Worm (Caenorhabditis elegans) whole organism, late embryonic: Measurements from ENCODE around the gene twnk-1.

ENCODE experiments used
- ceh-31 ChIP-seq: sonication (generic microtip); optimal IDR thresholded peaks from 2 replicates; lab custom pipeline; 2016; ENCODE audit warnings: missing genetic modification characterization, missing compliant biosample characterization
- ceh-9 ChIP-seq: sonication (generic microtip); optimal IDR thresholded peaks from 2 replicates; lab custom pipeline; 2016; ENCODE audit warnings: mild to moderate bottlenecking, missing genetic modification characterization, inconsistent platforms, missing compliant biosample characterization
- che-1 ChIP-seq: sonication (generic microtip); optimal IDR thresholded peaks from 2 replicates; lab custom pipeline; 2016; ENCODE audit warnings: mild to moderate bottlenecking, missing genetic modification characterization, missing compliant biosample characterization
- elt-4 ChIP-seq: sonication (generic microtip); optimal IDR thresholded peaks from 2 replicates; lab custom pipeline; 2016; ENCODE audit warnings: missing genetic modification characterization, missing compliant biosample characterization
- ets-4 ChIP-seq: sonication (generic microtip); optimal IDR thresholded peaks from 2 replicates; lab custom pipeline; 2016; ENCODE audit warnings: missing genetic modification characterization, missing compliant biosample characterization
- hlh-30 ChIP-seq: sonication (generic microtip); optimal IDR thresholded peaks from 2 replicates; lab custom pipeline; 2017; ENCODE audit warnings: antibody characterized with exemption, missing genetic modification characterization, missing compliant biosample characterization; ENCODE audit not compliant: insufficient read depth
- pqm-1 ChIP-seq: sonication (generic microtip); optimal IDR thresholded peaks from 2 replicates; lab custom pipeline; 2016; ENCODE audit warnings: missing genetic modification characterization, missing compliant biosample characterization
- sdc-2 ChIP-seq: sonication (generic microtip); optimal IDR thresholded peaks from 2 replicates; lab custom pipeline; 2016; ENCODE audit warnings: missing genotype, missing genetic modification characterization, missing compliant biosample characterization
- unc-55 ChIP-seq: sonication (generic microtip); optimal IDR thresholded peaks from 2 replicates; lab custom pipeline; 2017; ENCODE audit warnings: missing biosample characterization, missing genetic modification reagents, missing genetic modification characterization
- ztf-16 ChIP-seq: sonication (generic microtip); optimal IDR thresholded peaks from 2 replicates; lab custom pipeline; 2017; ENCODE audit warnings: missing genetic modification characterization, missing compliant biosample characterization

- no peak for TF ChIP-seq ztf-16 (tag; lab: Kevin White, UChicago)
- no peak for TF ChIP-seq ets-4 (tag; lab: Kevin White, UChicago)
- no peak for TF ChIP-seq hlh-30 (tag; lab: Kevin White, UChicago)
- TF ChIP-seq unc-55 (GFP tag; lab: Kevin White, UChicago): no peak
- TF ChIP-seq che-1 (tag; lab: Kevin White, UChicago): no peak
- no peak for TF ChIP-seq elt-4 (tag; lab: Kevin White, UChicago)
- TF ChIP-seq ceh-31: no peak
- no peak for TF ChIP-seq pqm-1 (tag; lab: Kevin White, UChicago)
- TF ChIP-seq sdc-2 (tag; lab: Kevin White, UChicago): no peak
- TF ChIP-seq ceh-9 (tag; lab: Kevin White, UChicago): no peak
These were observed 22.0 kb downstream of the twnk-1 start for ce11 chrX:5813030-5813429.
